Worm (Caenorhabditis elegans) whole organism, mixed stage, embryonic: ENCODE results near the gene nstp-1.

Experiments used
- blmp-1 ChIP-seq: fragments of 150-350 bp; optimal IDR thresholded peaks from 2 replicates; lab custom pipeline; 2014; ENCODE audit warnings: missing biosample characterization, missing genetic modification characterization
- elt-1 ChIP-seq: sonication (generic microtip); optimal IDR thresholded peaks from 2 replicates; lab custom pipeline; 2017; ENCODE audit warnings: missing genetic modification characterization, mild to moderate bottlenecking, missing compliant biosample characterization, antibody characterized with exemption, moderate library complexity, borderline replicate concordance; ENCODE audit not compliant: insufficient read depth
- flh-1 ChIP-seq: fragments of 200-800 bp; sonication (Bioruptor generic); optimal IDR thresholded peaks from 2 replicates; lab custom pipeline; 2018; ENCODE audit warnings: mild to moderate bottlenecking, missing genetic modification characterization, moderate library complexity, missing compliant biosample characterization
- lsy-2 ChIP-seq: fragments of 150-350 bp; optimal IDR thresholded peaks from 2 replicates; lab custom pipeline; 2014; ENCODE audit warnings: missing biosample characterization, missing genetic modification characterization
- mep-1 ChIP-seq: fragments of 150-350 bp; optimal IDR thresholded peaks from 2 replicates; lab custom pipeline; 2017; ENCODE audit warnings: missing biosample characterization, missing genetic modification reagents, missing genetic modification characterization, inconsistent platforms
- nhr-12 ChIP-seq: fragments of 150-350 bp; optimal IDR thresholded peaks from 2 replicates; lab custom pipeline; 2014; ENCODE audit warnings: missing biosample characterization, missing genetic modification characterization
- nhr-2 ChIP-seq: fragments of 150-350 bp; optimal IDR thresholded peaks from 2 replicates; lab custom pipeline; 2014; ENCODE audit warnings: missing biosample characterization, missing genetic modification characterization
- nhr-237 ChIP-seq: fragments of 150-350 bp; optimal IDR thresholded peaks from 2 replicates; lab custom pipeline; 2014; ENCODE audit warnings: missing biosample characterization, missing genetic modification characterization
- nhr-76 ChIP-seq: sonication (generic microtip); optimal IDR thresholded peaks from 2 replicates; lab custom pipeline; 2017; ENCODE audit warnings: missing biosample characterization, missing genetic modification characterization
- pha-4 ChIP-seq: fragments of 150-350 bp; optimal IDR thresholded peaks from 2 replicates; lab custom pipeline; 2018; ENCODE audit warnings: missing biosample characterization, missing genetic modification reagents, missing genetic modification characterization
- unc-39 ChIP-seq: fragments of 150-350 bp; optimal IDR thresholded peaks from 2 replicates; lab custom pipeline; 2014; ENCODE audit warnings: missing biosample characterization, missing genetic modification characterization
- unc-62 ChIP-seq: fragments of 150-350 bp; optimal IDR thresholded peaks from 2 replicates; lab custom pipeline; 2014; ENCODE audit warnings: missing biosample characterization, missing genetic modification reagents, missing genetic modification characterization
- ztf-11 ChIP-seq: fragments of 150-350 bp; optimal IDR thresholded peaks from 2 replicates; lab custom pipeline; 2014; ENCODE audit warnings: missing biosample characterization, missing genetic modification characterization

- TF ChIP-seq flh-1 (GFP tag; lab: Kevin White, UChicago) (no peak), nhr-237 (no peak), pha-4 (tag; lab: Kevin White, UChicago) (no peak), blmp-1 (tag; lab: Kevin White, UChicago) (no peak), elt-1 (tag; lab: Kevin White, UChicago) (no peak), ztf-11 (tag; lab: Kevin White, UChicago) (no peak), unc-62 (GFP tag; lab: Kevin White, UChicago) (no peak), lsy-2 (tag; lab: Kevin White, UChicago) (no peak), nhr-2 (no peak), nhr-76 (tag; lab: Kevin White, UChicago) (no peak), nhr-12 (no peak), unc-39 (tag; lab: Kevin White, UChicago) (no peak), mep-1 (tag; lab: Kevin White, UChicago) (no peak)
These were observed 5.5 kb upstream of the nstp-1 start for ce11 chrIV:8979062-8979612.
